Worm (Caenorhabditis elegans) whole organism, young adult: Measurements from ENCODE around the gene gst-31.

ENCODE experiments used
- C06A6.2 ChIP-seq: fragments of 200-800 bp; sonication (Bioruptor generic); conservative IDR thresholded peaks from 2 replicates; pipeline ENCODE4 v1.3.6; 2022; ENCODE audit warnings: missing genetic modification characterization, missing compliant biosample characterization
- K11D2.4 ChIP-seq: fragments of 200-800 bp; sonication (Bioruptor generic); IDR thresholded peaks from 2 replicates; pipeline ENCODE4 v1.3.6; 2022; ENCODE audit warnings: missing genetic modification reagents, missing genetic modification characterization, missing compliant biosample characterization
- akir-1 ChIP-seq: fragments of 200-800 bp; sonication (Bioruptor generic); optimal IDR thresholded peaks from 2 replicates; lab custom pipeline; 2018; ENCODE audit warnings: mild to moderate bottlenecking, missing genetic modification characterization, moderate library complexity, missing compliant biosample characterization
- die-1 ChIP-seq: sonication (generic microtip); optimal IDR thresholded peaks from 2 replicates; lab custom pipeline; 2016; ENCODE audit warnings: missing genotype, mild to moderate bottlenecking, missing genetic modification characterization, missing compliant biosample characterization
- him-1 ChIP-seq: sonication (generic microtip); optimal IDR thresholded peaks from 2 replicates; lab custom pipeline; 2016; ENCODE audit warnings: missing genotype, missing genetic modification reagents, missing genetic modification characterization, missing compliant biosample characterization
- nfyb-1 ChIP-seq: fragments of 200-800 bp; sonication (Bioruptor generic); IDR thresholded peaks from 2 replicates; pipeline ENCODE4 v1.3.6; 2022; ENCODE audit warnings: missing genetic modification reagents, missing genetic modification characterization, missing compliant biosample characterization
- nhr-120 ChIP-seq: fragments of 200-800 bp; sonication (Bioruptor generic); IDR thresholded peaks from 2 replicates; pipeline ENCODE4 v1.3.6; 2022; ENCODE audit warnings: missing genetic modification characterization, missing compliant biosample characterization
- ztf-26 ChIP-seq: sonication (generic microtip); optimal IDR thresholded peaks from 2 replicates; lab custom pipeline; 2017; ENCODE audit warnings: missing genetic modification characterization, missing compliant biosample characterization

DNA sequence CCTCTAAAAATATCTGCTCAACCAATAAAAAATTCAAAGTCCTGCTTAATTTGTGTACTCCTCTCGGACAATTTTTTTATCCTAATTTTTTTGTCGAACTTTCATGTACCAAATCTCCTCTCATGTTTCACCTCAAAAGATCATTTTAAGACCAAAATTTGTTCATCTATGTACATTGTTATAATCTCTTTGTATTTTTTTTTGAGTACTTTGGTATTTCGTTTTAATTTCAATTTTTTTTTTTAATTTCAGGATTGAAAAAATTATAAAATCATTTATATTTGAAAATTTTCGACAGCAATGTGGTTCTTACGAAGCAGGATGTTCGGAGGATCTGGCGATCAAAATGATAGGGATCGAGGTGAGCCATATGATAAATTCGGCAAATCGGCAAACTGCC lies 21.7 kb upstream of the gst-31 start, which contains the start of gene spsb-1:
- TF ChIP-seq nhr-120 (GFP tag; lab: Robert Waterston, UW) (no peak), C06A6.2 (GFP tag; lab: Robert Waterston, UW) (no peak), die-1 (tag; lab: Kevin White, UChicago) (no peak), K11D2.4 (GFP tag; lab: Robert Waterston, UW) (no peak), ztf-26 (no peak), nfyb-1 (GFP tag; lab: Robert Waterston, UW) (no peak), him-1 (tag; lab: Kevin White, UChicago) (no peak), akir-1 (GFP tag; lab: Kevin White, UChicago) (no peak)
